Fruit fly (Drosophila melanogaster) whole organism, embryonic: ENCODE results near the gene phtm.

Source experiments
- Asciz ChIP-seq: fragments of 200-800 bp; sonication (Bioruptor generic); optimal IDR thresholded peaks from 2 replicates; lab custom pipeline; 2017; ENCODE audit warnings: missing biosample characterization, mild to moderate bottlenecking, missing genetic modification characterization, missing genetic modification reagents
- CG10274 ChIP-seq: fragments of 200-800 bp; sonication (Bioruptor generic); optimal IDR thresholded peaks from 3 replicates; lab custom pipeline; 2017; ENCODE audit warnings: missing biosample characterization, mild to moderate bottlenecking, missing genetic modification characterization
- CG10565 ChIP-seq: fragments of 200-800 bp; sonication (Bioruptor generic); optimal IDR thresholded peaks from 3 replicates; lab custom pipeline; 2016; ENCODE audit warnings: missing biosample characterization, mild to moderate bottlenecking, missing genetic modification characterization
- CG12659 ChIP-seq: fragments of 200-800 bp; sonication (Bioruptor generic); optimal IDR thresholded peaks from 3 replicates; lab custom pipeline; 2017; ENCODE audit warnings: mild to moderate bottlenecking, missing biosample characterization, missing genetic modification reagents, missing genetic modification characterization
- CG14050 ChIP-seq: fragments of 200-800 bp; sonication (Bioruptor generic); IDR thresholded peaks from 3 replicates; pipeline ENCODE4 v1.3.6; 2022; ENCODE audit warnings: missing biosample characterization, missing genetic modification characterization
- CG18011 ChIP-seq: fragments of 200-800 bp; sonication (Bioruptor generic); optimal IDR thresholded peaks from 2 replicates; lab custom pipeline; 2017; ENCODE audit warnings: missing biosample characterization, missing genetic modification characterization, mild to moderate bottlenecking, moderate library complexity, missing genotype
- CG2120 ChIP-seq: fragments of 200-800 bp; sonication (Bioruptor generic); optimal IDR thresholded peaks from 3 replicates; lab custom pipeline; 2016; ENCODE audit warnings: missing biosample characterization, missing genetic modification characterization
- CG31441 ChIP-seq: fragments of 200-800 bp; sonication (Bioruptor generic); IDR thresholded peaks from 2 replicates; pipeline ENCODE4 v1.3.6; 2022; ENCODE audit warnings: missing biosample characterization, missing genetic modification characterization
- CG7271 ChIP-seq: fragments of 200-800 bp; sonication (Bioruptor generic); optimal IDR thresholded peaks from 2 replicates; lab custom pipeline; 2018; ENCODE audit warnings: missing biosample characterization, mild to moderate bottlenecking, missing genetic modification characterization, moderate library complexity
- CG9797 ChIP-seq: fragments of 200-800 bp; sonication (Bioruptor generic); optimal IDR thresholded peaks from 3 replicates; lab custom pipeline; 2018; ENCODE audit warnings: missing biosample characterization, mild to moderate bottlenecking, missing genetic modification characterization
- CTCF ChIP-seq: fragments of 200-800 bp; sonication (Bioruptor generic); optimal IDR thresholded peaks from 2 replicates; lab custom pipeline; 2017; ENCODE audit warnings: missing biosample characterization, mild to moderate bottlenecking, missing genetic modification characterization, moderate library complexity
- CkIIα-i1 ChIP-seq: fragments of 200-800 bp; sonication (Bioruptor generic); IDR thresholded peaks from 2 replicates; pipeline ENCODE4 v1.3.6; 2022; ENCODE audit warnings: missing biosample characterization, missing genetic modification characterization
- Doc2 ChIP-seq: fragments of 200-800 bp; sonication (Bioruptor generic); IDR thresholded peaks from 2 replicates; pipeline ENCODE4 v1.3.6; 2022; ENCODE audit warnings: missing biosample characterization, missing genetic modification characterization
- Eip74EF ChIP-seq, 2 experiments: fragments of 200-800 bp in 1 of 2; fragments of >200 bp in 1 of 2; sonication (Bioruptor generic) in 1 of 2; optimal IDR thresholded peaks; 2 replicates each; lab custom pipeline; 2017 to 2019; ENCODE audit warnings: missing biosample characterization in 2 of 2, missing genetic modification characterization in 2 of 2, mild to moderate bottlenecking in 1 of 2, moderate library complexity in 1 of 2
- Ets65A ChIP-seq: fragments of 200-800 bp; sonication (Bioruptor generic); peaks from one replicate; lab custom pipeline; 2016; ENCODE audit warnings: missing biosample characterization, missing genetic modification characterization
- H15 ChIP-seq: fragments of 200-800 bp; sonication (Bioruptor generic); IDR thresholded peaks from 3 replicates; pipeline ENCODE4 v1.3.6; 2022; ENCODE audit warnings: missing biosample characterization, missing genetic modification characterization
- Hr39 ChIP-seq: fragments of >200 bp; optimal IDR thresholded peaks from 2 replicates; lab custom pipeline; 2017
- Lhr ChIP-seq: fragments of 200-800 bp; sonication (Bioruptor generic); optimal IDR thresholded peaks from 3 replicates; lab custom pipeline; 2017; ENCODE audit warnings: mild to moderate bottlenecking, missing biosample characterization, missing genetic modification reagents, missing genetic modification characterization
- Mad ChIP-seq: fragments of 200-800 bp; sonication (Bioruptor generic); optimal IDR thresholded peaks from 2 replicates; lab custom pipeline; 2016; ENCODE audit warnings: missing biosample characterization, missing genetic modification characterization
- Oli ChIP-seq: fragments of 200-800 bp; sonication (Bioruptor generic); optimal IDR thresholded peaks from 2 replicates; lab custom pipeline; 2018; ENCODE audit warnings: missing biosample characterization, mild to moderate bottlenecking, missing genetic modification characterization, moderate library complexity
- Poxn ChIP-seq: fragments of 200-800 bp; sonication (Bioruptor generic); IDR thresholded peaks from 2 replicates; pipeline ENCODE4 v1.3.6; 2022; ENCODE audit warnings: missing biosample characterization, missing genetic modification characterization
- Six4 ChIP-seq: fragments of 200-800 bp; sonication (Bioruptor generic); optimal IDR thresholded peaks from 2 replicates; lab custom pipeline; 2016; ENCODE audit warnings: missing biosample characterization, missing genetic modification characterization
- ato ChIP-seq: fragments of 200-800 bp; sonication (Bioruptor generic); IDR thresholded peaks from 2 replicates; pipeline ENCODE4 v1.3.6; 2022; ENCODE audit warnings: missing biosample characterization, missing genetic modification characterization; ENCODE audit not compliant: partially characterized antibody
- bab2 ChIP-seq: fragments of 200-800 bp; sonication (Bioruptor generic); optimal IDR thresholded peaks from 2 replicates; lab custom pipeline; 2016; ENCODE audit warnings: missing biosample characterization, missing genetic modification characterization
- cato ChIP-seq: fragments of 200-800 bp; sonication (Bioruptor generic); optimal IDR thresholded peaks from 2 replicates; lab custom pipeline; 2016; ENCODE audit warnings: missing biosample characterization, missing genetic modification characterization, borderline replicate concordance
- emc ChIP-seq: fragments of 200-800 bp; sonication (Bioruptor generic); optimal IDR thresholded peaks from 2 replicates; lab custom pipeline; 2016; ENCODE audit warnings: missing biosample characterization, missing genetic modification characterization
- en ChIP-seq: fragments of 200-800 bp; sonication (Bioruptor generic); optimal IDR thresholded peaks from 2 replicates; lab custom pipeline; 2016; ENCODE audit warnings: missing biosample characterization, missing genetic modification characterization
- fd102C ChIP-seq: fragments of 200-800 bp; sonication (Bioruptor generic); optimal IDR thresholded peaks from 2 replicates; lab custom pipeline; 2018; ENCODE audit warnings: missing biosample characterization, mild to moderate bottlenecking, missing genetic modification characterization, moderate library complexity
- fd3F ChIP-seq: fragments of 200-800 bp; sonication (Bioruptor generic); optimal IDR thresholded peaks from 2 replicates; lab custom pipeline; 2018; ENCODE audit warnings: missing biosample characterization, mild to moderate bottlenecking, missing genetic modification characterization, moderate library complexity
- fu2 ChIP-seq: fragments of 200-800 bp; sonication (Bioruptor generic); optimal IDR thresholded peaks from 2 replicates; lab custom pipeline; 2016; ENCODE audit warnings: missing biosample characterization, missing genetic modification characterization
- jumu ChIP-seq: fragments of 200-800 bp; sonication (Bioruptor generic); optimal IDR thresholded peaks from 3 replicates; lab custom pipeline; 2016; ENCODE audit warnings: missing biosample characterization, missing genetic modification characterization
- kay ChIP-seq: fragments of 200-800 bp; sonication (Bioruptor generic); optimal IDR thresholded peaks from 2 replicates; lab custom pipeline; 2016; ENCODE audit warnings: missing biosample characterization, missing genetic modification characterization
- mam ChIP-seq: fragments of 200-800 bp; sonication (Bioruptor generic); optimal IDR thresholded peaks from 3 replicates; lab custom pipeline; 2016; ENCODE audit warnings: missing biosample characterization, missing genetic modification characterization
- odd ChIP-seq: fragments of 200-800 bp; sonication (Bioruptor generic); optimal IDR thresholded peaks from 2 replicates; lab custom pipeline; 2017; ENCODE audit warnings: missing biosample characterization, mild to moderate bottlenecking, missing genetic modification characterization
- pfk ChIP-seq: fragments of 200-800 bp; sonication (Bioruptor generic); optimal IDR thresholded peaks from 2 replicates; lab custom pipeline; 2018; ENCODE audit warnings: missing biosample characterization, mild to moderate bottlenecking, missing genetic modification characterization, moderate library complexity
- seq ChIP-seq: fragments of 200-800 bp; sonication (Bioruptor generic); IDR thresholded peaks from 2 replicates; pipeline ENCODE4 v1.3.6; 2022; ENCODE audit warnings: missing biosample characterization, missing genetic modification characterization
- slp2 ChIP-seq: fragments of 200-800 bp; sonication (Bioruptor generic); optimal IDR thresholded peaks from 2 replicates; lab custom pipeline; 2016; ENCODE audit warnings: missing biosample characterization, missing genetic modification characterization
- stwl ChIP-seq: fragments of 200-800 bp; sonication (Bioruptor generic); optimal IDR thresholded peaks from 3 replicates; lab custom pipeline; 2018; ENCODE audit warnings: missing biosample characterization, mild to moderate bottlenecking, missing genetic modification characterization, moderate library complexity
- tll ChIP-seq, 2 experiments: fragments of 200-800 bp in 1 of 2; fragments of >200 bp in 1 of 2; sonication (Bioruptor generic) in 1 of 2; optimal IDR thresholded peaks; 2 replicates each; lab custom pipeline; 2017 to 2019; ENCODE audit warnings: missing biosample characterization in 2 of 2, missing genetic modification characterization in 2 of 2, mild to moderate bottlenecking in 1 of 2, moderate library complexity in 1 of 2
- ttk ChIP-seq: fragments of 200-800 bp; sonication (Bioruptor generic); IDR thresholded peaks from 2 replicates; pipeline ENCODE4 v2.1.2; 2022; ENCODE audit warnings: missing biosample characterization, missing genetic modification characterization

phtm gene

dm6 chrX:18703875-18704274 is 18.3 kb downstream of the phtm start (continued):
- TF ChIP-seq fd102C (GFP tag; lab: Kevin White, UChicago), result no peak
- no peak for TF ChIP-seq Hr39
- TF ChIP-seq fd3F (GFP tag; lab: Kevin White, UChicago), result no peak
- TF ChIP-seq en (GFP tag; lab: Kevin White, UChicago), result no peak
- no peak for TF ChIP-seq CG31441 (GFP tag; lab: Robert Waterston, UW)
- TF ChIP-seq CG14050 (GFP tag; lab: Robert Waterston, UW), result no peak
- peak; percentile 51 for TF ChIP-seq CG18011 (GFP tag; lab: Kevin White, UChicago)
- TF ChIP-seq CTCF (GFP tag; lab: Kevin White, UChicago), result peak; percentile 89
- TF ChIP-seq Asciz (GFP tag; lab: Kevin White, UChicago), result no peak
- TF ChIP-seq Poxn (GFP tag; lab: Robert Waterston, UW), result no peak
- TF ChIP-seq odd (GFP tag; lab: Kevin White, UChicago), result no peak
- no peak for TF ChIP-seq CG10565
- TF ChIP-seq CG12659, result no peak
- peak; percentile 29 for TF ChIP-seq stwl (tag; lab: Kevin White, UChicago)
- no peak for TF ChIP-seq Lhr (GFP tag; lab: Kevin White, UChicago)
- TF ChIP-seq CkIIα-i1 (GFP tag; lab: Robert Waterston, UW), result no peak
- no peak for TF ChIP-seq tll (GFP tag; optimal IDR thresholded peaks at IDR 0.05; lab: Kevin White, UChicago)
- TF ChIP-seq bab2 (GFP tag; lab: Kevin White, UChicago), result no peak
- no peak for TF ChIP-seq Mad (GFP tag; lab: Kevin White, UChicago)
- TF ChIP-seq Ets65A (GFP tag; lab: Kevin White, UChicago), result peak; percentile 43
- no peak for TF ChIP-seq jumu
- no peak for TF ChIP-seq Eip74EF (GFP tag; optimal IDR thresholded peaks at IDR 0.05; lab: Kevin White, UChicago)

DNA sequence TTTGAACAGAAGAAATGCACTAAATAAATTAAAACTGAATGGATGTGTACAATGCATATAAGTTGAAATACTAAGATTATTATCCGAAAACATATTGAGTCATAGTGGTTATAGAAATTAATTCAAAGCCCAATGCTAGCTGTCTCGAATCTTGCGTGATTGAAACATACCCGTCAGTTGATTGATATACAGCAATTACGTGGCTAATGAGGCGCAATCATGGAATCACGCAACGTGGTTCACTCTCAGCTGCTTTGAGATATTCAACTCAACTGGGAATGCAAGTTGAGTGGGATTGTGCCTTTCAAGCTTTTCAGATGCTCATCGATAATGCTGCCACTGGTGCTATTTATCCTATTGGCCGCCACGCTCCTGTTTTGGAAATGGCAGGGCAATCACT is 24.0 kb downstream of the phtm start, which contains the start of gene Cyp308a1:
Gene Cyp308a1 (plus strand): TSS at position 301 of the 400 bp plus-strand sequence.
- TF ChIP-seq CG2120 (no peak), CG10274 (GFP tag; lab: Kevin White, UChicago) (no peak), Six4 (no peak), slp2 (GFP tag; lab: Kevin White, UChicago) (no peak), ato (GFP tag; lab: Robert Waterston, UW) (no peak), pfk (GFP tag; lab: Kevin White, UChicago) (no peak), seq (GFP tag; lab: Robert Waterston, UW) (no peak), emc (GFP tag; lab: Kevin White, UChicago) (no peak), kay (GFP tag; lab: Kevin White, UChicago) (no peak), cato (GFP tag; lab: Kevin White, UChicago) (no peak), CG9797 (GFP tag; lab: Kevin White, UChicago) (no peak), ttk (GFP tag; lab: Robert Waterston, UW) (no peak), Doc2 (no peak), H15 (GFP tag; lab: Robert Waterston, UW) (no peak), mam (no peak)

DNA sequence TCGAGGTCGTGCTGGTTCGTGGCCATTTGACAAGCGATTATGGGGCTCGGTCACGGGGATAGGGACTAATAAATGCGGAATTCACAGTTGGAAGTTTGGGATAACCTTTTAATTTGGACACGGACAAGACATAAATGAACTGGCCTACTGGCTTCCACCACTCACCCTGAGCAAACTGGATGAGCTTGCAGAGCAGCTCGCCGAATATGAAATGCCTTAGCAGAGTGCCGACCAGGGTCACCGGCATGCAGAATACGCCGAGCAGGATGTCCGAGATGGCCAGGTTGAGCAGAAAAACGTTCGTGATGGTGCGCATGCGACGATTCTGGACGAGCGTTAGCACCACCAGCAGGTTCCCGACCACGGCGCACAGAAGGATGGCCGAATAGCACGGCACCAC is 40.0 kb downstream of the phtm start, which contains the start of gene CG42302:
Gene CG42302 (minus strand): TSS at position 101 of the 400 bp plus-strand sequence.
- TF ChIP-seq Oli (tag; lab: Kevin White, UChicago) (no peak), fu2 (no peak), CG7271 (tag; lab: Kevin White, UChicago) (no peak)
